Worm (Caenorhabditis elegans) whole organism, late embryonic: Measurements from ENCODE around the gene F14D2.5.

Experiments used
- ceh-2 ChIP-seq: sonication (generic microtip); optimal IDR thresholded peaks from 2 replicates; lab custom pipeline; 2016; ENCODE audit warnings: missing genotype, missing genetic modification characterization, missing compliant biosample characterization
- ceh-34 ChIP-seq: sonication (generic microtip); optimal IDR thresholded peaks from 2 replicates; lab custom pipeline; 2016; ENCODE audit warnings: mild to moderate bottlenecking, missing genetic modification characterization, missing compliant biosample characterization
- dve-1 ChIP-seq: sonication (generic microtip); optimal IDR thresholded peaks from 2 replicates; lab custom pipeline; 2017; ENCODE audit warnings: antibody characterized with exemption, mild to moderate bottlenecking, missing genetic modification characterization, missing compliant biosample characterization
- fkh-10 ChIP-seq: fragments of 150-350 bp; optimal IDR thresholded peaks from 2 replicates; lab custom pipeline; 2014; ENCODE audit warnings: missing biosample characterization, missing genetic modification reagents, missing genetic modification characterization
- npax-4 ChIP-seq: sonication (generic microtip); optimal IDR thresholded peaks from 2 replicates; lab custom pipeline; 2016; ENCODE audit warnings: missing genetic modification characterization, missing compliant biosample characterization

DNA sequence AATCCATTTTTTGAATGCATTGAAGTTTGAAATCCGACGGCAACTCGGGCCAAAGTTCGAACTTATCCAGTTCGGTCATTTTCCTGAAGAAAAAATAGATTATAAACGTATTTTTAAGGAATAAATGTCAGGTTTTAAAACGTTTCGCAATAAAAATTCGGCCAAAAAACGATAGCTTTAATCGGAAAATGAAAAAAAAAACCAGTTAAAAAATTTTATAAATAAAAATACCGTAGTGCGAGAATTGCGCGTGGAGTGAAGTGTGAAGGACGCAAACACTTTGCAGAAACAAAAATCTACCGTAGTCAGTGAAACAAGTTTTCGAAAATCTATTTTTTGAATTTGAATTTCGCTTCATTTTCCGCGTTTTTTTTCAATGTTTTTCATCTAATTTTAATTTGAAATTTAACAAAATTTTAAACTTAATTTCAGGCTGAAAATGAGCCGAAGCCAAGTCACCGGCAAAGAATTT, 9.5 kb downstream of the F14D2.5 start, which contains the start of gene F14D2.8:
- TF ChIP-seq npax-4 (tag; lab: Kevin White, UChicago) (no peak), ceh-34 (no peak), ceh-2 (tag; lab: Kevin White, UChicago) (no peak), dve-1 (no peak), fkh-10 (GFP tag; lab: Kevin White, UChicago) (no peak)
